Fruit fly (Drosophila melanogaster) whole organism, prepupa: ENCODE measurements around the gene sra.

Experiments used
- Blimp-1 ChIP-seq: fragments of 200-800 bp; sonication (Bioruptor generic); optimal IDR thresholded peaks from 3 replicates; lab custom pipeline; 2017; ENCODE audit warnings: missing biosample characterization, missing genetic modification characterization, mild to moderate bottlenecking, moderate library complexity, missing genetic modification reagents
- CG31627 ChIP-seq: fragments of 200-800 bp; sonication (Bioruptor generic); optimal IDR thresholded peaks from 3 replicates; lab custom pipeline; 2016; ENCODE audit warnings: missing biosample characterization, missing genetic modification characterization
- CG32006 ChIP-seq: fragments of 200-800 bp; sonication (Bioruptor generic); optimal IDR thresholded peaks from 3 replicates; lab custom pipeline; 2017; ENCODE audit warnings: missing biosample characterization, mild to moderate bottlenecking, missing genetic modification characterization
- CG6163 ChIP-seq: fragments of 200-800 bp; sonication (Bioruptor generic); IDR thresholded peaks from 3 replicates; pipeline ENCODE4 v1.3.6; 2022; ENCODE audit warnings: missing biosample characterization, missing genetic modification characterization
- CG6854 ChIP-seq: fragments of 200-800 bp; sonication (Bioruptor generic); optimal IDR thresholded peaks from 2 replicates; lab custom pipeline; 2017; ENCODE audit warnings: missing biosample characterization, mild to moderate bottlenecking, missing genetic modification characterization
- CG7368 ChIP-seq: fragments of 200-800 bp; sonication (Bioruptor generic); optimal IDR thresholded peaks from 3 replicates; lab custom pipeline; 2016; ENCODE audit warnings: missing biosample characterization, missing genetic modification characterization
- CG8632 ChIP-seq: fragments of 200-800 bp; sonication (Bioruptor generic); optimal IDR thresholded peaks from 3 replicates; lab custom pipeline; 2016; ENCODE audit warnings: missing biosample characterization, missing genetic modification characterization
- Eip75B ChIP-seq: fragments of 200-800 bp; sonication (Bioruptor generic); optimal IDR thresholded peaks from 3 replicates; lab custom pipeline; 2016; ENCODE audit warnings: missing biosample characterization, missing genetic modification characterization
- Eip78C ChIP-seq: fragments of 200-800 bp; sonication (Bioruptor generic); peaks from one replicate; lab custom pipeline; 2016; ENCODE audit warnings: missing biosample characterization, missing genetic modification characterization
- Lpt ChIP-seq: fragments of 200-800 bp; sonication (Bioruptor generic); optimal IDR thresholded peaks from 3 replicates; lab custom pipeline; 2016; ENCODE audit warnings: missing biosample characterization, missing genetic modification characterization
- Met ChIP-seq: fragments of 200-800 bp; sonication (Bioruptor generic); optimal IDR thresholded peaks from 3 replicates; lab custom pipeline; 2016; ENCODE audit warnings: missing biosample characterization, missing genetic modification characterization
- Smox ChIP-seq: fragments of 200-800 bp; sonication (Bioruptor generic); optimal IDR thresholded peaks from 3 replicates; lab custom pipeline; 2016; ENCODE audit warnings: missing biosample characterization, missing genetic modification characterization
- Sox102F ChIP-seq: fragments of 200-800 bp; sonication (Bioruptor generic); optimal IDR thresholded peaks from 2 replicates; lab custom pipeline; 2016; ENCODE audit warnings: missing biosample characterization, mild to moderate bottlenecking, missing genetic modification characterization
- acj6 ChIP-seq: fragments of 200-800 bp; sonication (Bioruptor generic); optimal IDR thresholded peaks from 3 replicates; lab custom pipeline; 2016; ENCODE audit warnings: missing biosample characterization, missing genetic modification characterization
- cyc ChIP-seq: fragments of 200-800 bp; sonication (Bioruptor generic); optimal IDR thresholded peaks from 3 replicates; lab custom pipeline; 2016; ENCODE audit warnings: missing biosample characterization, missing genetic modification characterization
- dsx ChIP-seq: fragments of 200-800 bp; optimal IDR thresholded peaks from 3 replicates; lab custom pipeline; 2019; ENCODE audit warnings: missing biosample characterization, mild to moderate bottlenecking, missing genetic modification characterization, moderate library complexity; ENCODE audit not compliant: poor library complexity, severe bottlenecking
- eg ChIP-seq: fragments of 200-800 bp; sonication (Bioruptor generic); IDR thresholded peaks from 3 replicates; pipeline ENCODE4 v1.3.6; 2022; ENCODE audit warnings: missing biosample characterization, missing genetic modification characterization
- esn ChIP-seq: fragments of 200-800 bp; sonication (Bioruptor generic); optimal IDR thresholded peaks from 2 replicates; lab custom pipeline; 2016; ENCODE audit warnings: missing biosample characterization, mild to moderate bottlenecking, missing genetic modification characterization, moderate library complexity
- lz ChIP-seq: fragments of 200-800 bp; sonication (Bioruptor generic); optimal IDR thresholded peaks from 3 replicates; lab custom pipeline; 2016; ENCODE audit warnings: missing biosample characterization, missing genetic modification characterization
- net ChIP-seq: fragments of 200-800 bp; sonication (Bioruptor generic); optimal IDR thresholded peaks from 3 replicates; lab custom pipeline; 2016; ENCODE audit warnings: missing biosample characterization, missing genetic modification characterization
- pdm3 ChIP-seq: fragments of 200-800 bp; sonication (Bioruptor generic); optimal IDR thresholded peaks from 3 replicates; lab custom pipeline; 2016; ENCODE audit warnings: missing biosample characterization, missing genetic modification characterization
- salr ChIP-seq, 2 experiments: fragments of 200-800 bp; sonication (Bioruptor generic); optimal IDR thresholded peaks; 3 replicates each; lab custom pipeline; 2016 to 2018; ENCODE audit warnings: missing biosample characterization in 2 of 2, missing genetic modification characterization in 2 of 2, mild to moderate bottlenecking in 1 of 2
- spab ChIP-seq: fragments of 200-800 bp; sonication (Bioruptor generic); optimal IDR thresholded peaks from 2 replicates; lab custom pipeline; 2017; ENCODE audit warnings: missing biosample characterization, mild to moderate bottlenecking, missing genetic modification characterization, missing genetic modification reagents
- ss ChIP-seq, 2 experiments: fragments of 200-800 bp; sonication (Bioruptor generic); optimal IDR thresholded peaks; 2 replicates in 1 of 2; 3 replicates in 1 of 2; lab custom pipeline; 2017 to 2018; ENCODE audit warnings: mild to moderate bottlenecking in 2 of 2, missing biosample characterization in 2 of 2, missing genetic modification characterization in 2 of 2, moderate library complexity in 1 of 2
- svp ChIP-seq: fragments of 200-800 bp; sonication (Bioruptor generic); peaks from one replicate; lab custom pipeline; 2016; ENCODE audit warnings: missing biosample characterization, missing genetic modification characterization

sra gene

DNA sequence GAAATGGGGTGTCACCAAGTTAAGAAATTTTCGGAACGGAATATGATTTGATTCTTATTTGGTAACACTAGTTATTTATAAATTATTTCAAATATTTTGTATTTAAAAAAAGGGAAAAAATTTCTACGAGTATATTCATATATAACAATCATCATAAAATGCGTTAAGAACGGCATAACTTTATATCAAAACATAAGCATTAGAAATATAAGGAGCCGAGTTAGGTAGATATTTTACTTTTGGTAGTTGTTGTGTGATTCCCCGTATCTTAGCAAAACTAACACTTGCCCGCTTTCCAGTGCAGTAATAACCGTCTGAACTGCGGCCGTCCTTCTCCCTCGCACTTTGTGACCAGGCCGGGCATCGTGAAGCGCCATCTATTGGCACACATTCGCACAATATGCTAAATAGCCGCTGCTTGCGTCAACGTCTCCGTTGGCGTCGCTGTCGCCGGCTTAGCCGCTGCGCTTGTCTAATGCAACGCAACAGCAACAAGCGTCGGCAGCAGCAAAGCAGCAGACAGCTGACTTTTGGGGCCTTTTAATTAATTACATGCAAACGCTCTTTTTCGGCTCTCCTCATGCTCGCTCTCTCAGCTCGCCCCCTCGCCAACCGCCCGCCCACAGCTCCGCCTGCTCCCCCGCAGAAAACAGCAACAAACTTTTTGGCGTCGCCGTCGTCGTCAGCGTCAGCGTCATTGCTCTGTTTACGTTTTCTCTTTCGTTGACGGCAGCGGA, 57.6 kb downstream of the sra start (continued):
- TF ChIP-seq salr (GFP tag; optimal IDR thresholded peaks at IDR 0.05; lab: Kevin White, UChicago) (peak in 1 of 2 experiments; percentile 36), eg (GFP tag; lab: Robert Waterston, UW) (0 out of 3 replicates have a peak, but pooled peaks have one; percentile 16), lz (GFP tag; lab: Kevin White, UChicago) (no peak), CG32006 (GFP tag; lab: Kevin White, UChicago) (peak; percentile 64), Sox102F (GFP tag; lab: Kevin White, UChicago) (no peak), svp (peak; percentile 55), dsx (GFP tag; lab: Kevin White, UChicago) (no peak), CG7368 (no peak), Smox (GFP tag; lab: Kevin White, UChicago) (no peak), net (GFP tag; lab: Kevin White, UChicago) (peak; percentile 22), acj6 (GFP tag; lab: Kevin White, UChicago) (peak; percentile 29)
- TF ChIP-seq, all 60 proteins: peak for 24

DNA sequence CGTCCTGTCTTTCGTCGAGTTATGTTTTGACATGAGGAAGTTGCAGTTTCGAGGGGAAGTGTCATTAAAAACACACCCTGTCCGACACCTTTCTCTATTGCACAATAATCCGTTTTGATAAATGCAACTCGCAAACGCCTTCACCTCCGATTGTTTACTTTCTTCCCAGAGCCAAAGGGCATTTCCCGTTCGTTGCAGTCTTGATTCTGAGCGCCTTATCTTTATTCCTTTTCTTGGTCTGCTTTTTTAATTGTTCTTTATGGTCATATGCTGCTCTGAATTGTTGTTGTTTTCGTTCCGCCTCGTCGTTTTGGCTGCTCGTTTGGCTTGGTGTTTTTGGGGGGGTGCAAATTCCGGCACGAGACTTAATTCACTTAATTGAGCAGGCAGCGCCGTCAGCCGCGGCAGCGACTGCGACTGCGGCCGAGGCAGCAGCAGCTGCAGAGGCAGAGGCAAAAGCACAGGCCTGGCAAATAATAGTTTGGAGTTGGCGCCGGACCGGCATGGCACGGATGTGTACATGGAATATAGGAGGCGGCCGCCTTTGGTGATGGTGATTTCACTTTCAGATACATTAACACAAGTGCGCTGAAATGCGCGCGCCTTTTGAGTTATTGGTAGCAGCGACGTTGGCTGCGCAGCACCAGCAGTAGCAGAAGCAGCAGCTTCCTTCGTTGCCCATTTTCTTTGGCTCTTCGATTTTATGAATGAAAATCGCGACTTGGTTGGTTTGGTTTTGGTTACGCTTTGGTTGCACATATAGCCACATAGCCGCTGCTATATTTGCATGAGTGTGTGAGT, 58.7 kb downstream of the sra start:
- TF ChIP-seq eg (GFP tag; lab: Robert Waterston, UW) (peak; percentile 49; the same call in 1 of the 3 replicates), CG31627 (GFP tag; lab: Kevin White, UChicago) (no peak), pdm3 (GFP tag; lab: Kevin White, UChicago) (no peak), CG6854 (peak; percentile 16), Blimp-1 (GFP tag; lab: Kevin White, UChicago) (peak; percentile 49), CG6163 (GFP tag; lab: Robert Waterston, UW) (no peak), svp (peak; percentile 92), lz (GFP tag; lab: Kevin White, UChicago) (no peak), Lpt (GFP tag; lab: Kevin White, UChicago) (no peak), Met (GFP tag; lab: Kevin White, UChicago) (peak; percentile 10), cyc (no peak), ss (GFP tag; optimal IDR thresholded peaks at IDR 0.05; lab: Kevin White, UChicago) (no peak), CG8632 (no peak), Eip78C (GFP tag; lab: Kevin White, UChicago) (peak; percentile 36), Eip75B (GFP tag; lab: Kevin White, UChicago) (no peak), Smox (GFP tag; lab: Kevin White, UChicago) (no peak), CG32006 (GFP tag; lab: Kevin White, UChicago) (no peak)

DNA sequence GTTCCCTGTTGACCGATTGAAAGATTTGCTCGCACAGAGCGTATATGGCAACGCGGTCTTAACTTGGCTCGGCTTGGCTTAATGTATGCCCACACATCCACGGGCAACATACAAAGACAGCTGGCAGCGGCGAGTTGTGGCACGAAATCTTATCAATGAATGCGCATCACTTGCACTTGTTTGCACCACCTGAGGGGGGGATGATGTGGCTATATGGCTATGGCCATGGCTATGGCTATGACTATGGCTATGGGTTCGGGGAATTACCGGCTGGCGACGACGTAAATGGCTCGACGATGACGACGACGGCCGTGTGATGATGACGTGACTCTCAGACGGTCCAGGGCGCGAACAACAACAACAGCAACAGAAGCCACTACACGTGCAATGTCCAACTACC, 60.2 kb downstream of the sra start:
- TF ChIP-seq CG6163 (GFP tag; lab: Robert Waterston, UW) (no peak; the same call in 2 of the 3 replicates), esn (GFP tag; lab: Kevin White, UChicago) (no peak), ss (GFP tag; optimal IDR thresholded peaks at IDR 0.05; lab: Kevin White, UChicago) (peak in 1 of 2 experiments; percentile 34), spab (GFP tag; lab: Kevin White, UChicago) (no peak), Eip78C (GFP tag; lab: Kevin White, UChicago) (peak; percentile 28)
- TF ChIP-seq, all 60 proteins: peak for 2
